Fruit fly (Drosophila melanogaster) whole organism, embryonic: Measurements from ENCODE around the gene janB.
A peak's percentile ranks its signal among the peaks of the same experiment; 100 is the strongest.

ENCODE experiments used
- B-H2 ChIP-seq: fragments of 200-800 bp; sonication (Bioruptor generic); optimal IDR thresholded peaks from 2 replicates; lab custom pipeline; 2018; ENCODE audit warnings: missing biosample characterization, mild to moderate bottlenecking, missing genetic modification characterization
- CG10959 ChIP-seq: fragments of 200-800 bp; sonication (Bioruptor generic); IDR thresholded peaks from 2 replicates; pipeline ENCODE4 v1.3.6; 2022; ENCODE audit warnings: missing biosample characterization, missing genetic modification characterization
- CG13287 ChIP-seq: fragments of 200-800 bp; sonication (Bioruptor generic); IDR thresholded peaks from 2 replicates; pipeline ENCODE4 v1.3.6; 2022; ENCODE audit warnings: missing biosample characterization, missing genetic modification characterization; ENCODE audit not compliant: partially characterized antibody
- CG15011 ChIP-seq: fragments of 200-800 bp; sonication (Bioruptor generic); optimal IDR thresholded peaks from 3 replicates; lab custom pipeline; 2018; ENCODE audit warnings: missing biosample characterization, mild to moderate bottlenecking, missing genetic modification characterization
- CG15073 ChIP-seq: fragments of 200-800 bp; sonication (Bioruptor generic); optimal IDR thresholded peaks from 2 replicates; lab custom pipeline; 2016; ENCODE audit warnings: missing biosample characterization, missing genetic modification characterization
- CG15514 ChIP-seq: fragments of 200-800 bp; sonication (Bioruptor generic); optimal IDR thresholded peaks from 3 replicates; lab custom pipeline; 2017; ENCODE audit warnings: missing biosample characterization, missing genetic modification characterization, mild to moderate bottlenecking, moderate library complexity, missing genetic modification reagents
- CG15601 ChIP-seq: fragments of 200-800 bp; sonication (Bioruptor generic); optimal IDR thresholded peaks from 3 replicates; lab custom pipeline; 2019; ENCODE audit warnings: missing biosample characterization, mild to moderate bottlenecking, missing genetic modification characterization, moderate library complexity
- CG1603 ChIP-seq: fragments of 200-800 bp; sonication (Bioruptor generic); optimal IDR thresholded peaks from 2 replicates; lab custom pipeline; 2019; ENCODE audit warnings: missing biosample characterization, mild to moderate bottlenecking, missing genetic modification characterization, moderate library complexity
- CG17568 ChIP-seq: fragments of 200-800 bp; sonication (Bioruptor generic); optimal IDR thresholded peaks from 2 replicates; lab custom pipeline; 2018; ENCODE audit warnings: missing biosample characterization, mild to moderate bottlenecking, missing genetic modification characterization, moderate library complexity
- CG18011 ChIP-seq: fragments of 200-800 bp; sonication (Bioruptor generic); optimal IDR thresholded peaks from 2 replicates; lab custom pipeline; 2017; ENCODE audit warnings: missing biosample characterization, missing genetic modification characterization, mild to moderate bottlenecking, moderate library complexity, missing genotype
- CG2875 ChIP-seq: fragments of 200-800 bp; sonication (Bioruptor generic); optimal IDR thresholded peaks from 2 replicates; lab custom pipeline; 2017; ENCODE audit warnings: missing biosample characterization, mild to moderate bottlenecking, missing genetic modification characterization, missing genetic modification reagents
- CG30020 ChIP-seq: fragments of 200-800 bp; optimal IDR thresholded peaks from 2 replicates; lab custom pipeline; 2019; ENCODE audit warnings: missing biosample characterization, mild to moderate bottlenecking, missing genetic modification characterization, moderate library complexity
- CG4282 ChIP-seq: fragments of 200-800 bp; sonication (Bioruptor generic); optimal IDR thresholded peaks from 2 replicates; lab custom pipeline; 2016; ENCODE audit warnings: missing biosample characterization, missing genetic modification characterization
- CG6791 ChIP-seq: fragments of 200-800 bp; sonication (Bioruptor generic); IDR thresholded peaks from 3 replicates; pipeline ENCODE4 v1.3.6; 2022; ENCODE audit warnings: missing biosample characterization, missing genetic modification characterization; ENCODE audit not compliant: partially characterized antibody
- CG7556 ChIP-seq: fragments of 200-800 bp; sonication (Bioruptor generic); optimal IDR thresholded peaks from 2 replicates; lab custom pipeline; 2017; ENCODE audit warnings: missing biosample characterization, mild to moderate bottlenecking, missing genetic modification characterization
- CG8290 ChIP-seq, 3 experiments: fragments of 200-800 bp; sonication (Bioruptor generic); optimal IDR thresholded peaks; 2 replicates each; lab custom pipeline; 2016 to 2019; ENCODE audit warnings: missing biosample characterization in 3 of 3, missing genetic modification characterization in 3 of 3, mild to moderate bottlenecking in 2 of 3, moderate library complexity in 1 of 3
- CG8388 ChIP-seq: fragments of 200-800 bp; sonication (Bioruptor generic); optimal IDR thresholded peaks from 2 replicates; lab custom pipeline; 2019; ENCODE audit warnings: missing biosample characterization, mild to moderate bottlenecking, missing genetic modification characterization, moderate library complexity
- Camta ChIP-seq: fragments of 200-800 bp; sonication (Bioruptor generic); optimal IDR thresholded peaks from 2 replicates; lab custom pipeline; 2016; ENCODE audit warnings: missing biosample characterization, missing genetic modification characterization
- Chrac-16 ChIP-seq: fragments of 200-800 bp; sonication (Bioruptor generic); optimal IDR thresholded peaks from 3 replicates; lab custom pipeline; 2016; ENCODE audit warnings: missing biosample characterization, missing genetic modification characterization
- D ChIP-seq, 2 experiments: fragments of 200-800 bp in 1 of 2; fragments of >200 bp in 1 of 2; sonication (Bioruptor generic) in 1 of 2; optimal IDR thresholded peaks; 2 replicates in 1 of 2; 3 replicates in 1 of 2; lab custom pipeline; 2017; ENCODE audit warnings: mild to moderate bottlenecking in 1 of 2, missing biosample characterization in 1 of 2, missing genetic modification characterization in 1 of 2, missing genetic modification reagents in 1 of 2
- Dad ChIP-seq: fragments of 200-800 bp; sonication (Bioruptor generic); optimal IDR thresholded peaks from 3 replicates; lab custom pipeline; 2016; ENCODE audit warnings: missing biosample characterization, missing genetic modification characterization
- Dref ChIP-seq: fragments of 200-800 bp; sonication (Bioruptor generic); IDR thresholded peaks from 2 replicates; pipeline ENCODE4 v1.3.6; 2022; ENCODE audit warnings: missing biosample characterization, missing genetic modification characterization
- Fer3 ChIP-seq: fragments of 200-800 bp; sonication (Bioruptor generic); optimal IDR thresholded peaks from 2 replicates; lab custom pipeline; 2018; ENCODE audit warnings: missing biosample characterization, mild to moderate bottlenecking, missing genetic modification characterization, moderate library complexity
- HLH3B ChIP-seq: fragments of 200-800 bp; sonication (Bioruptor generic); IDR thresholded peaks from 2 replicates; pipeline ENCODE4 v1.3.6; 2022; ENCODE audit warnings: missing biosample characterization, missing genetic modification characterization
- Hr51 ChIP-seq, 2 experiments: fragments of 200-800 bp; sonication (Bioruptor generic); optimal IDR thresholded peaks; 2 replicates in 1 of 2; 3 replicates in 1 of 2; lab custom pipeline; 2016 to 2018; ENCODE audit warnings: missing biosample characterization in 2 of 2, missing genetic modification characterization in 2 of 2, mild to moderate bottlenecking in 1 of 2, moderate library complexity in 1 of 2
- PHDP ChIP-seq: fragments of 200-800 bp; sonication (Bioruptor generic); optimal IDR thresholded peaks from 3 replicates; lab custom pipeline; 2018; ENCODE audit warnings: missing biosample characterization, mild to moderate bottlenecking, missing genetic modification characterization, moderate library complexity
- Taf1 ChIP-seq: fragments of 200-800 bp; sonication (Bioruptor generic); IDR thresholded peaks from 2 replicates; pipeline ENCODE4 v1.3.6; 2022; ENCODE audit warnings: missing biosample characterization, missing genetic modification characterization
- Trl ChIP-seq, 3 experiments: fragments of >200 bp in 2 of 3; fragments of 200-800 bp in 1 of 3; sonication (Bioruptor generic) in 1 of 3; optimal IDR thresholded peaks; 2 replicates in 1 of 3; 3 replicates in 2 of 3; lab custom pipeline; 2016 to 2017; ENCODE audit warnings: missing biosample characterization in 1 of 3, missing genetic modification characterization in 1 of 3
- ash1 ChIP-seq: fragments of 200-800 bp; sonication (Bioruptor generic); optimal IDR thresholded peaks from 2 replicates; lab custom pipeline; 2018; ENCODE audit warnings: missing biosample characterization, mild to moderate bottlenecking, missing genetic modification characterization
- cas ChIP-seq: fragments of 200-800 bp; sonication (Bioruptor generic); IDR thresholded peaks from 2 replicates; pipeline ENCODE4 v1.3.6; 2022; ENCODE audit warnings: missing biosample characterization, missing genetic modification characterization
- chif ChIP-seq, 2 experiments: fragments of 200-800 bp; sonication (Bioruptor generic); optimal IDR thresholded peaks; 3 replicates each; lab custom pipeline; 2016; ENCODE audit warnings: missing biosample characterization in 2 of 2, missing genetic modification characterization in 2 of 2
- da ChIP-seq: fragments of 200-800 bp; sonication (Bioruptor generic); optimal IDR thresholded peaks from 2 replicates; lab custom pipeline; 2016; ENCODE audit warnings: missing biosample characterization, missing genetic modification characterization
- dati ChIP-seq: fragments of 200-800 bp; sonication (Bioruptor generic); IDR thresholded peaks from 2 replicates; pipeline ENCODE4 v1.3.6; 2022; ENCODE audit warnings: missing biosample characterization, missing genetic modification characterization
- disco-r ChIP-seq: fragments of 200-800 bp; sonication (Bioruptor generic); optimal IDR thresholded peaks from 2 replicates; lab custom pipeline; 2016; ENCODE audit warnings: missing biosample characterization, missing genetic modification characterization
- exex ChIP-seq: fragments of 200-800 bp; sonication (Bioruptor generic); optimal IDR thresholded peaks from 4 replicates; lab custom pipeline; 2018; ENCODE audit warnings: missing biosample characterization, mild to moderate bottlenecking, missing genetic modification characterization, moderate library complexity
- fd3F ChIP-seq: fragments of 200-800 bp; sonication (Bioruptor generic); optimal IDR thresholded peaks from 2 replicates; lab custom pipeline; 2018; ENCODE audit warnings: missing biosample characterization, mild to moderate bottlenecking, missing genetic modification characterization, moderate library complexity
- ham ChIP-seq: fragments of 200-800 bp; sonication (Bioruptor generic); IDR thresholded peaks from 2 replicates; pipeline ENCODE4 v1.3.6; 2022; ENCODE audit warnings: missing biosample characterization, missing genetic modification characterization
- hkb ChIP-seq, 2 experiments: fragments of 200-800 bp in 1 of 2; fragments of >200 bp in 1 of 2; sonication (Bioruptor generic) in 1 of 2; IDR thresholded peaks in 1 of 2; optimal IDR thresholded peaks in 1 of 2; 2 replicates each; pipeline versions ENCODE4 v1.3.6 to Lab custom; 2017 to 2022; ENCODE audit warnings: missing biosample characterization in 1 of 2, missing genetic modification characterization in 1 of 2
- inv ChIP-seq: fragments of 200-800 bp; sonication (Bioruptor generic); IDR thresholded peaks from 2 replicates; pipeline ENCODE4 v1.3.6; 2022; ENCODE audit warnings: missing biosample characterization, missing genetic modification characterization; ENCODE audit not compliant: partially characterized antibody
- maf-S ChIP-seq: fragments of 200-800 bp; sonication (Bioruptor generic); optimal IDR thresholded peaks from 2 replicates; lab custom pipeline; 2016; ENCODE audit warnings: missing biosample characterization, missing genetic modification characterization
- nerfin-1 ChIP-seq: fragments of 200-800 bp; sonication (Bioruptor generic); optimal IDR thresholded peaks from 3 replicates; lab custom pipeline; 2019; ENCODE audit warnings: missing biosample characterization, mild to moderate bottlenecking, missing genetic modification characterization, moderate library complexity
- otp ChIP-seq: fragments of 200-800 bp; sonication (Bioruptor generic); IDR thresholded peaks from 3 replicates; pipeline ENCODE4, ENCODE4 v1.3.6; 2022; ENCODE audit warnings: missing biosample characterization, missing genetic modification characterization
- run ChIP-seq: fragments of 200-800 bp; sonication (Bioruptor generic); optimal IDR thresholded peaks from 3 replicates; lab custom pipeline; 2018; ENCODE audit warnings: missing biosample characterization, mild to moderate bottlenecking, missing genetic modification characterization
- schlank ChIP-seq: fragments of 200-800 bp; sonication (Bioruptor generic); optimal IDR thresholded peaks from 2 replicates; lab custom pipeline; 2018; ENCODE audit warnings: missing biosample characterization, mild to moderate bottlenecking, missing genetic modification characterization
- sisA ChIP-seq: fragments of 200-800 bp; sonication (Bioruptor generic); IDR thresholded peaks from 2 replicates; pipeline ENCODE4 v1.3.6; 2022; ENCODE audit warnings: missing biosample characterization, missing genetic modification characterization
- sob ChIP-seq: fragments of 200-800 bp; sonication (Bioruptor generic); IDR thresholded peaks from 2 replicates; pipeline ENCODE4 v1.3.6; 2022; ENCODE audit warnings: missing biosample characterization, missing genetic modification characterization
- vnd ChIP-seq: fragments of 200-800 bp; sonication (Bioruptor generic); IDR thresholded peaks from 3 replicates; pipeline ENCODE4 v1.3.6; 2022; ENCODE audit warnings: missing biosample characterization, missing genetic modification characterization; ENCODE audit not compliant: partially characterized antibody

The janB gene

dm6 chr3R:30052455-30053046, 14.0 kb upstream of the janB start, which contains the start of gene Jasper (continued):
- TF ChIP-seq CG15514 (GFP tag; lab: Kevin White, UChicago) (peak; percentile 88), CG17568 (GFP tag; lab: Kevin White, UChicago) (no peak), Camta (GFP tag; lab: Kevin White, UChicago) (no peak), schlank (tag; lab: Kevin White, UChicago) (no peak), hkb (optimal IDR thresholded peaks at IDR 0.05; lab: Kevin White, UChicago) (no peak), hkb (GFP tag; IDR thresholded peaks at IDR 0.05; lab: Robert Waterston, UW) (no peak), exex (tag; lab: Kevin White, UChicago) (no peak), disco-r (GFP tag; lab: Kevin White, UChicago) (no peak), CG10959 (GFP tag; lab: Robert Waterston, UW) (no peak), Trl (optimal IDR thresholded peaks at IDR 0.05; lab: Kevin White, UChicago) (no peak), Trl (GFP tag; optimal IDR thresholded peaks at IDR 0.05; lab: Kevin White, UChicago) (no peak), PHDP (tag; lab: Kevin White, UChicago) (no peak), run (peak; percentile 54), CG18011 (GFP tag; lab: Kevin White, UChicago) (no peak), otp (GFP tag; lab: Robert Waterston, UW) (no peak), Taf1 (GFP tag; lab: Robert Waterston, UW) (no peak), CG7556 (GFP tag; lab: Kevin White, UChicago) (no peak), ash1 (no peak), D (optimal IDR thresholded peaks at IDR 0.05; lab: Kevin White, UChicago) (no peak), D (GFP tag; optimal IDR thresholded peaks at IDR 0.05; lab: Kevin White, UChicago) (no peak), B-H2 (GFP tag; lab: Kevin White, UChicago) (peak; percentile 23), fd3F (GFP tag; lab: Kevin White, UChicago) (no peak), Dad (GFP tag; lab: Kevin White, UChicago) (peak; percentile 1), sisA (GFP tag; lab: Robert Waterston, UW) (no peak), CG2875 (GFP tag; lab: Kevin White, UChicago) (no peak), Chrac-16 (GFP tag; lab: Kevin White, UChicago) (no peak), dati (GFP tag; lab: Robert Waterston, UW) (no peak), CG15073 (GFP tag; lab: Kevin White, UChicago) (no peak), CG30020 (peak; percentile 21), CG6791 (peak; percentile 59), HLH3B (GFP tag; lab: Robert Waterston, UW) (no peak), CG13287 (GFP tag; lab: Robert Waterston, UW) (peak; percentile 50; the same call in 1 of the 2 replicates), da (GFP tag; lab: Kevin White, UChicago) (no peak), CG8388 (GFP tag; lab: Kevin White, UChicago) (no peak), sob (GFP tag; lab: Robert Waterston, UW) (peak; percentile 17; the same call in 1 of the 2 replicates), CG8290 (GFP tag; optimal IDR thresholded peaks at IDR 0.05; lab: Kevin White, UChicago) (no peak), CG8290 (tag; optimal IDR thresholded peaks at IDR 0.05; lab: Kevin White, UChicago) (peak in 1 of 2 experiments; percentile 55), chif (GFP tag; optimal IDR thresholded peaks at IDR 0.05; lab: Kevin White, UChicago) (peak in 1 of 2 experiments; percentile 24), ham (GFP tag; lab: Robert Waterston, UW) (no peak), maf-S (GFP tag; lab: Kevin White, UChicago) (no peak), CG4282 (no peak), Hr51 (GFP tag; optimal IDR thresholded peaks at IDR 0.05; lab: Kevin White, UChicago) (peak in 1 of 2 experiments; percentile 23), CG15601 (tag; lab: Kevin White, UChicago) (peak; percentile 18), vnd (GFP tag; lab: Robert Waterston, UW) (no peak), inv (GFP tag; lab: Robert Waterston, UW) (no peak), Fer3 (tag; lab: Kevin White, UChicago) (no peak), nerfin-1 (tag; lab: Kevin White, UChicago) (peak; percentile 29), CG1603 (tag; lab: Kevin White, UChicago) (peak; percentile 94), CG15011 (GFP tag; lab: Kevin White, UChicago) (no peak), Dref (GFP tag; lab: Robert Waterston, UW) (peak; percentile 95), cas (GFP tag; lab: Robert Waterston, UW) (no peak)
